Worm (Caenorhabditis elegans): Measurements from ENCODE around the gene sra-10.
A peak's percentile ranks its signal among the peaks of the same experiment; 100 is the strongest.

sra-10 gene

DNA sequence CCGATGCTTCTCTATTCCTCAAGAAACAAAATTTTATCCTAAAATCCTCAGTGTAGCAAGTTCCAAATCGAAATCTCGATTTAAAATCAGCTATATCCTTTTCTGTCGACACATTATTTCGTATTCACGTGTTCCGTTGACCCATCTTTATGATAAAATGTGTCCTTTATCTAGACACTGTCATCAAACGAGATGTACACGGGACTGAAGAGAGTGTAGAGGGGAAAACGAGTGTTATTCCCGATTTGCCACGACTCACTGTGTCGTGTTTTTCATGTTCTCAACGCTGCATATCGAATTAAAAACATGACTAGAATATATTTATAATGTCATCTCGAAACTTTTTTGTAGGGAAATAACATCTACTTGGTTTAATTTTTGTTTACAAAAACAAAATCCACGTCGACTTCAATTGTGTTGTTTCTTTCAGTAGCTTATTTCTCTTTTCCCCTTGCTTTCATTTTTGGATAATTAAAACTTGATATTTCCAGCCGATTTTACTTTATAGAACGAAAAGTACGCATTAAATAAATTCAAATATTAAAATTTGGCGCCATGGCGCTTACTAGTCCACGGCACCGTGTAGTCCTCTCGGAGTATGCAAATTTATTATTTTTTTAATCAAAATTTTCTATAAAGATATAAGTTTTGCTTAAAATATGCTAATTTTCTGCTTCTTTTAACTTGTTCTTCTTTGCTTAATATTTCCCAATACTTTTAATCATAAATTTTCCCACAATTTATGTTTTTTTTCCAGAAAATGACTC, 31.1 kb upstream of the sra-10 start, which contains the start of gene metr-1 (continued):
- TF ChIP-seq rec-8 (tag; optimal IDR thresholded peaks at IDR 0.05) (peak in 1 of 2 experiments; percentile 18), ztf-6 (GFP tag; IDR thresholded peaks at IDR 0.05) (no peak), cebp-1 (GFP tag; IDR thresholded peaks at IDR 0.05) (no peak), cebp-1 (tag; optimal IDR thresholded peaks at IDR 0.05) (no peak), lsl-1 (GFP tag; optimal IDR thresholded peaks at IDR 0.05) (peak; percentile 41), rpc-1 (optimal IDR thresholded peaks at IDR 0.05) (no peak), rpc-1 (tag; optimal IDR thresholded peaks at IDR 0.05) (no peak), ceh-79 (tag; optimal IDR thresholded peaks at IDR 0.05) (no peak), pha-4 (tag; optimal IDR thresholded peaks at IDR 0.05) (no peak), hmg-20 (GFP tag; IDR thresholded peaks at IDR 0.05) (peak; percentile 35; the same call in 1 of the 2 replicates), F52B5.7 (tag; optimal IDR thresholded peaks at IDR 0.05) (no peak), ama-1 (optimal IDR thresholded peaks at IDR 0.05) (peak; percentile 38), ama-1 (GFP tag; optimal IDR thresholded peaks at IDR 0.05) (no peak), let-526 (GFP tag; IDR thresholded peaks at IDR 0.05) (no peak), zim-3 (tag; optimal IDR thresholded peaks at IDR 0.05) (no peak), attf-6 (GFP tag; IDR thresholded peaks at IDR 0.05) (no peak), egrh-3 (GFP tag; IDR thresholded peaks at IDR 0.05) (no peak), Y95B8A.8 (GFP tag; IDR thresholded peaks at IDR 0.05) (0 out of 2 replicates have a peak, but pooled peaks have one; percentile 42), dpl-1 (GFP tag; optimal IDR thresholded peaks at IDR 0.05) (peak; percentile 66), ceh-91 (GFP tag; IDR thresholded peaks at IDR 0.05) (peak; percentile 31; the same call in 1 of the 2 replicates), ceh-40 (GFP tag; IDR thresholded peaks at IDR 0.05) (no peak), hsf-1 (GFP tag; IDR thresholded peaks at IDR 0.05) (no peak), ztf-3 (GFP tag; optimal IDR thresholded peaks at IDR 0.05) (no peak), lir-1 (GFP tag; conservative IDR thresholded peaks at IDR 0.05) (no peak), ZK185.1 (tag; optimal IDR thresholded peaks at IDR 0.05; ENCODE audit: poor library complexity, severe bottlenecking) (peak; percentile 5), mes-4 (tag; optimal IDR thresholded peaks at IDR 0.05) (no peak), F22D6.2 (tag; optimal IDR thresholded peaks at IDR 0.05) (no peak), rcor-1 (GFP tag; IDR thresholded peaks at IDR 0.05) (no peak), B0035.1 (tag; optimal IDR thresholded peaks at IDR 0.05) (no peak), ekl-4 (GFP tag; IDR thresholded peaks at IDR 0.05) (peak; percentile 22; the same call in 1 of the 2 replicates), gei-17 (GFP tag; optimal IDR thresholded peaks at IDR 0.05) (no peak), bed-2 (GFP tag; IDR thresholded peaks at IDR 0.05) (peak; percentile 59; the same call in 1 of the 2 replicates), lin-54 (GFP tag; optimal IDR thresholded peaks at IDR 0.05) (peak; percentile 68), efl-1 (GFP tag; optimal IDR thresholded peaks at IDR 0.05) (peak; percentile 92), fkh-3 (tag; optimal IDR thresholded peaks at IDR 0.05) (no peak), ztf-18 (tag; optimal IDR thresholded peaks at IDR 0.05) (no peak), sea-2 (GFP tag; IDR thresholded peaks at IDR 0.05) (no peak), lag-1 (GFP tag; IDR thresholded peaks at IDR 0.05) (no peak), akir-1 (GFP tag; optimal IDR thresholded peaks at IDR 0.05) (no peak), madf-6 (GFP tag; IDR thresholded peaks at IDR 0.05) (peak; percentile 70), Y53G8AR.9 (GFP tag; conservative IDR thresholded peaks at IDR 0.05) (no peak)

Data from whole organism, young adult.